Fruit fly (Drosophila melanogaster) whole organism, adult: ENCODE measurements around the gene CG43844.

Source experiments
- CG1620 ChIP-seq: fragments of 200-800 bp; sonication (Bioruptor generic); optimal IDR thresholded peaks from 2 replicates; lab custom pipeline; 2016; ENCODE audit warnings: missing biosample characterization, missing genetic modification characterization
- CG5204 ChIP-seq: fragments of 200-800 bp; sonication (Bioruptor generic); optimal IDR thresholded peaks from 2 replicates; lab custom pipeline; 2016; ENCODE audit warnings: missing biosample characterization, missing genetic modification characterization
- Hr96 ChIP-seq: fragments of 200-800 bp; sonication (Bioruptor generic); optimal IDR thresholded peaks from 2 replicates; lab custom pipeline; 2016; ENCODE audit warnings: missing biosample characterization, missing genetic modification characterization
- cic ChIP-seq: fragments of 200-800 bp; sonication (Bioruptor generic); optimal IDR thresholded peaks from 2 replicates; lab custom pipeline; 2017; ENCODE audit warnings: missing biosample characterization, mild to moderate bottlenecking, missing genetic modification characterization, moderate library complexity
- pad ChIP-seq: fragments of 200-800 bp; sonication (Bioruptor generic); optimal IDR thresholded peaks from 3 replicates; lab custom pipeline; 2017; ENCODE audit warnings: missing biosample characterization, missing genetic modification characterization, mild to moderate bottlenecking, moderate library complexity, missing genetic modification reagents
- toe ChIP-seq: fragments of 200-800 bp; sonication (Bioruptor generic); optimal IDR thresholded peaks from 2 replicates; lab custom pipeline; 2016; ENCODE audit warnings: missing biosample characterization, missing genetic modification characterization

dm6 chr3R:21886861-21887587, 2.3 kb upstream of the CG43844 start, which contains the start of the genes CG6678 and dnd:
- TF ChIP-seq Hr96 (no peak), cic (peak; percentile 55), CG1620 (GFP tag; lab: Kevin White, UChicago) (no peak), toe (no peak), CG5204 (GFP tag; lab: Kevin White, UChicago) (no peak), pad (GFP tag; lab: Kevin White, UChicago) (peak; percentile 26)
